Fruit fly (Drosophila melanogaster): ENCODE data around the gene slgA.

The slgA gene

dm6 chrX:21373659-21374426 lies at the start of gene slgA:
slgA (plus strand) TSS chrX:21374002.
- TF ChIP-seq CG7368 (GFP tag; optimal IDR thresholded peaks at IDR 0.05) (peak; percentile 33), CG3919 (GFP tag; optimal IDR thresholded peaks at IDR 0.05) (peak; percentile 7), Eip75B (GFP tag; optimal IDR thresholded peaks at IDR 0.05) (peak; percentile 9), dac (GFP tag; optimal IDR thresholded peaks at IDR 0.05) (no peak), cyc (GFP tag; optimal IDR thresholded peaks at IDR 0.05) (peak; percentile 43), CG15336 (GFP tag; IDR thresholded peaks at IDR 0.05) (peak; percentile 6; the same call in 1 of the 2 replicates), CG16779 (tag; optimal IDR thresholded peaks at IDR 0.05) (no peak), CG34406 (GFP tag; optimal IDR thresholded peaks at IDR 0.05) (no peak), topi (GFP tag; optimal IDR thresholded peaks at IDR 0.05) (peak; percentile 39), Met (GFP tag; optimal IDR thresholded peaks at IDR 0.05) (peak; percentile 29), esn (GFP tag; optimal IDR thresholded peaks at IDR 0.05) (peak; percentile 14), CG6854 (GFP tag; optimal IDR thresholded peaks at IDR 0.05) (peak; percentile 23), Eip78C (GFP tag) (peak; percentile 1), CG1621 (tag; optimal IDR thresholded peaks at IDR 0.05) (no peak), Hr39 (GFP tag; optimal IDR thresholded peaks at IDR 0.05) (peak; percentile 36), CG31627 (GFP tag; optimal IDR thresholded peaks at IDR 0.05) (peak; percentile 45), CG8319 (GFP tag; optimal IDR thresholded peaks at IDR 0.05) (peak; percentile 11), spab (GFP tag; optimal IDR thresholded peaks at IDR 0.05) (no peak), Sox14 (GFP tag; optimal IDR thresholded peaks at IDR 0.05) (peak; percentile 40), CG11902 (GFP tag; optimal IDR thresholded peaks at IDR 0.05) (peak; percentile 8), CG10631 (GFP tag; optimal IDR thresholded peaks at IDR 0.05) (peak; percentile 26), CG6163 (GFP tag; IDR thresholded peaks at IDR 0.05) (no peak), eg (GFP tag; IDR thresholded peaks at IDR 0.05) (0 out of 3 replicates have a peak, but pooled peaks have one; percentile 12), CG10669 (GFP tag; optimal IDR thresholded peaks at IDR 0.05) (peak; percentile 4), lz (GFP tag; optimal IDR thresholded peaks at IDR 0.05) (peak; percentile 31), dsx (GFP tag; optimal IDR thresholded peaks at IDR 0.05; ENCODE audit: poor library complexity, severe bottlenecking) (no peak), CG9139 (GFP tag; optimal IDR thresholded peaks at IDR 0.05) (no peak)

dm6 chrX:21333135-21333534 lies 40.7 kb upstream of the slgA start:
- TF ChIP-seq CG8119 (GFP tag; IDR thresholded peaks at IDR 0.05) (no peak), salr (GFP tag; optimal IDR thresholded peaks at IDR 0.05) (no peak), fd59A (GFP tag; optimal IDR thresholded peaks at IDR 0.05) (no peak), fkh (GFP tag; optimal IDR thresholded peaks at IDR 0.05) (no peak), CG16779 (tag; optimal IDR thresholded peaks at IDR 0.05) (no peak), dsx (GFP tag; optimal IDR thresholded peaks at IDR 0.05; ENCODE audit: poor library complexity, severe bottlenecking) (no peak), CG8319 (GFP tag; optimal IDR thresholded peaks at IDR 0.05) (no peak), Hr4 (GFP tag; optimal IDR thresholded peaks at IDR 0.05) (no peak), Blimp-1 (GFP tag; optimal IDR thresholded peaks at IDR 0.05) (no peak), cyc (GFP tag; optimal IDR thresholded peaks at IDR 0.05) (no peak), Smox (GFP tag; optimal IDR thresholded peaks at IDR 0.05) (no peak), CG10631 (GFP tag; optimal IDR thresholded peaks at IDR 0.05) (no peak), Hr38 (GFP tag; optimal IDR thresholded peaks at IDR 0.05) (no peak), achi (GFP tag; optimal IDR thresholded peaks at IDR 0.05) (no peak), Hr39 (GFP tag; optimal IDR thresholded peaks at IDR 0.05) (no peak), CG32006 (GFP tag; optimal IDR thresholded peaks at IDR 0.05) (no peak), Sox14 (GFP tag; optimal IDR thresholded peaks at IDR 0.05) (no peak)

DNA sequence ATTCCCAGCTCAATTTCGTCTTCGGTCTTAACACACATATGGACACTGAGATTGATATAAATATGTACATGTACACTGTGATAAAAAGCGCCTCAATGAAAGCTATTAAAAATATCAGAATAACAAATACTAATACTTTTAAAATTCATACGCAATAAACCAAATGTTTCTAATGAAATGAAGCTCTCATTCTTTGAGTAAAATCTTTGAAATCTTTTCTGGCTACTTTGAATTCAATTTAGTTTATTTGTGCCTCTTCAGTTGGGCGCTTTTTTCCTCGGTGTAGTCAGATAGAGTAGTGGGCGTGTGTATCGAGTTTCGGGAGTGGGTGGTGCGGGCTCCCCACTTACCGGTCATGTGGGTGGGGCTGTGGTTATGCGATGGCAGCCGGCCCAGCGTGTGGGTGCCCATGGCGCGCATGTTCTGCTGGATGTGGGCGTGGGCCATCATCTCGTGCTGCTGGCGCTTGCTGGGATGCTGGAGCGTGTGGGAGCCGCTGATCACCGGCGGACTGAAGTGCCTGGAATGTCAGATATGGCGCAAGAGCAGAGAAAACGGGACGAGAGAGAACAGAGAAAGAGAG lies 39.2 kb upstream of the slgA start:
- TF ChIP-seq Hr4 (GFP tag; optimal IDR thresholded peaks at IDR 0.05) (no peak), fkh (GFP tag; optimal IDR thresholded peaks at IDR 0.05) (no peak), CG6276 (GFP tag; optimal IDR thresholded peaks at IDR 0.05) (no peak), Sox15 (GFP tag; optimal IDR thresholded peaks at IDR 0.05) (no peak), cyc (GFP tag; optimal IDR thresholded peaks at IDR 0.05) (no peak), eg (GFP tag; IDR thresholded peaks at IDR 0.05) (no peak), Sox14 (GFP tag; optimal IDR thresholded peaks at IDR 0.05) (no peak), CG34406 (GFP tag; optimal IDR thresholded peaks at IDR 0.05) (no peak), Gug (GFP tag; IDR thresholded peaks at IDR 0.05) (no peak), CG10669 (GFP tag; optimal IDR thresholded peaks at IDR 0.05) (no peak), CG11294 (GFP tag; IDR thresholded peaks at IDR 0.05) (no peak), acj6 (GFP tag; optimal IDR thresholded peaks at IDR 0.05) (no peak), lz (GFP tag; optimal IDR thresholded peaks at IDR 0.05) (no peak), dsx (GFP tag; optimal IDR thresholded peaks at IDR 0.05; ENCODE audit: poor library complexity, severe bottlenecking) (no peak), ss (GFP tag; optimal IDR thresholded peaks at IDR 0.05) (no peak), Ets21C (GFP tag; optimal IDR thresholded peaks at IDR 0.05) (no peak)

Data from whole organism, prepupa.